Fruit fly (Drosophila melanogaster): ENCODE results near the gene cass.

dm6 chr2L:17427187-17427586 lies 50.5 kb downstream of the cass start:
- TF ChIP-seq CTCF (optimal IDR thresholded peaks at IDR 0.05) (no peak), CG8478 (optimal IDR thresholded peaks at IDR 0.05) (no peak)
